Fruit fly (Drosophila melanogaster): ENCODE measurements around the gene Snmp1.

dm6 chr3R:21204500-21205167 lies 36.6 kb upstream of the Snmp1 start:
- TF ChIP-seq ttk (optimal IDR thresholded peaks at IDR 0.05) = no peak
- no peak for TF ChIP-seq Sin3A (optimal IDR thresholded peaks at IDR 0.05)
- TF ChIP-seq h (optimal IDR thresholded peaks at IDR 0.05) = no peak

Data from Kc167 (cell line).